Fruit fly (Drosophila melanogaster): ENCODE data around the gene CG15042.

Gene CG15042

dm6 chrX:18552451-18552850 lies 24.4 kb upstream of the CG15042 start (continued):
- TF ChIP-seq chm (GFP tag; IDR thresholded peaks at IDR 0.05) (no peak), slou (GFP tag; optimal IDR thresholded peaks at IDR 0.05) (no peak), CG32772 (GFP tag; IDR thresholded peaks at IDR 0.05) (0 out of 2 replicates have a peak, but pooled peaks have one; percentile 27), unc-4 (GFP tag; IDR thresholded peaks at IDR 0.05; ENCODE audit: partially characterized antibody) (no peak), pum (GFP tag; optimal IDR thresholded peaks at IDR 0.05) (no peak), CG7987 (GFP tag; optimal IDR thresholded peaks at IDR 0.05) (no peak), CG14667 (GFP tag; IDR thresholded peaks at IDR 0.05) (no peak), CG15696 (tag; optimal IDR thresholded peaks at IDR 0.05) (peak; percentile 2), en (GFP tag; optimal IDR thresholded peaks at IDR 0.05) (no peak), sna (GFP tag; IDR thresholded peaks at IDR 0.05; ENCODE audit: partially characterized antibody) (no peak), BtbVII (GFP tag; optimal IDR thresholded peaks at IDR 0.05) (no peak), CG16813 (GFP tag; IDR thresholded peaks at IDR 0.05; ENCODE audit: partially characterized antibody) (no peak), Dfd (GFP tag; optimal IDR thresholded peaks at IDR 0.05) (no peak), CG4617 (GFP tag; optimal IDR thresholded peaks at IDR 0.05; ENCODE audit: borderline replicate concordance) (no peak), nau (GFP tag; optimal IDR thresholded peaks at IDR 0.05) (no peak), CG16815 (GFP tag; optimal IDR thresholded peaks at IDR 0.05) (peak; percentile 55), Sox102F (GFP tag; optimal IDR thresholded peaks at IDR 0.05) (peak; percentile 61), maf-S (GFP tag; optimal IDR thresholded peaks at IDR 0.05) (no peak), cwo (GFP tag; optimal IDR thresholded peaks at IDR 0.05) (no peak), Hr51 (GFP tag; optimal IDR thresholded peaks at IDR 0.05) (peak in 1 of 2 experiments; percentile 46), gcm2 (GFP tag; optimal IDR thresholded peaks at IDR 0.05) (no peak), CG4820 (GFP tag; optimal IDR thresholded peaks at IDR 0.05) (no peak), CG14014 (GFP tag; IDR thresholded peaks at IDR 0.05) (no peak), CoRest (tag; optimal IDR thresholded peaks at IDR 0.05) (peak; percentile 40), Blimp-1 (GFP tag; optimal IDR thresholded peaks at IDR 0.05) (peak; percentile 37), dati (GFP tag; IDR thresholded peaks at IDR 0.05) (no peak), CG10209 (GFP tag; optimal IDR thresholded peaks at IDR 0.05) (peak; percentile 9), nmo (GFP tag; optimal IDR thresholded peaks at IDR 0.05) (peak; percentile 66), rib (GFP tag; IDR thresholded peaks at IDR 0.05) (no peak), org-1 (GFP tag; optimal IDR thresholded peaks at IDR 0.05) (no peak), CG14050 (GFP tag; IDR thresholded peaks at IDR 0.05) (no peak), CG17361 (GFP tag; IDR thresholded peaks at IDR 0.05) (0 out of 3 replicates have a peak, but pooled peaks have one; percentile 15), CG8478 (optimal IDR thresholded peaks at IDR 0.05) (no peak), D (optimal IDR thresholded peaks at IDR 0.05) (no peak), D (GFP tag; optimal IDR thresholded peaks at IDR 0.05) (peak; percentile 37), Med (GFP tag) (peak; percentile 76), caup (GFP tag; optimal IDR thresholded peaks at IDR 0.05; ENCODE audit: severe bottlenecking) (no peak), Pdp1 (GFP tag; optimal IDR thresholded peaks at IDR 0.05) (no peak), CG12942 (GFP tag; optimal IDR thresholded peaks at IDR 0.05) (no peak), pfk (GFP tag; optimal IDR thresholded peaks at IDR 0.05) (no peak), Ssrp (tag; optimal IDR thresholded peaks at IDR 0.05) (peak; percentile 50), mld (GFP tag; IDR thresholded peaks at IDR 0.05; ENCODE audit: partially characterized antibody) (no peak), CG31441 (GFP tag; IDR thresholded peaks at IDR 0.05) (peak; percentile 47; the same call in 1 of the 2 replicates), Dp (GFP tag; optimal IDR thresholded peaks at IDR 0.05) (no peak), phol (tag; optimal IDR thresholded peaks at IDR 0.05) (peak; percentile 49), exex (tag; optimal IDR thresholded peaks at IDR 0.05) (no peak), Dip2 (GFP tag; IDR thresholded peaks at IDR 0.05) (no peak), CG18619 (GFP tag; optimal IDR thresholded peaks at IDR 0.05) (peak; percentile 15), sqz (GFP tag; optimal IDR thresholded peaks at IDR 0.05) (no peak), Rx (GFP tag; IDR thresholded peaks at IDR 0.05) (no peak)
